Worm (Caenorhabditis elegans): ENCODE measurements around the gene glb-21.

Gene glb-21

DNA sequence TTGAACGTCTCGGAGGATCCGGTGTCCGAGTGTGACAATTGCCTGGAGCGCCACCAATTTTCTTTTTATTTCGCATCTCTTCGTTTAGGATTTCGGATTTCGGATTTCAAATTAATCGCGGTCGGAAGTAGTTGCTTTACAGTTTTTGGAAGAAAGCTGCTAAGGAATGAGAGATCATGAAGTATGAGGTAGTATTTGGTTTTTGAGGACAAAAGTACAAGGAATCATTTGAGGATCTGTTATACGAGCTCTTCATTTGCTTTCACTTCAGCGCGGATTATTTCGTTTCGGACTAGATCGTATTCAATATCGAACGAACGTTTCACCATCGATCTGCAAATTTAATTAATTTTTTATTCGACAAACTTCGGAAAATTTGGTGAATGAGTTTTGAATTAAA, 11.9 kb downstream of the glb-21 start, which contains the start of gene R102.11:
Gene R102.11, minus strand, starts transcription at position 101 of the 400 bp plus-strand sequence.
- TF ChIP-seq elt-2 (tag; optimal IDR thresholded peaks at IDR 0.05) (no peak), zag-1 (tag; optimal IDR thresholded peaks at IDR 0.05) (no peak), ceh-63 (GFP tag; optimal IDR thresholded peaks at IDR 0.05) (no peak), mep-1 (tag; optimal IDR thresholded peaks at IDR 0.05) (no peak), jun-1 (tag; optimal IDR thresholded peaks at IDR 0.05) (no peak)

DNA sequence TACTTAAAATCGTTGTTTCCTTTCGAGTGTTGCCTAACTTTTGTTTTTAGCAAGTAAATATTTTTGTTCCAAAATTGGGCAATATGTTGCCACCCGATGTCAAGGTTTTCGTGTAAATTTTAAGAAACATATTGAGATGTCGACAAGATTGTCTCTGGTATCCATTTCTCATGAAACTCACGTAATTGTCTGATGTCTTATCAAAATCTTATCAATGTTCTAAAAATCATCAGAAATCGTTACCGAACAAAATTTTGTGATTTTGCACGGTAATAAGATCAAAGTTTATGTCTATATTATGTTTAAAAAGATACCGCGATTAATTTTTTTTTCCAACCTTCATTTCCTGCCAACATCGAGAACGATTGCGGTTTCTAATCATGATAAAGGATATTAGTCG, 12.6 kb downstream of the glb-21 start:
- TF ChIP-seq sptf-1 (tag; optimal IDR thresholded peaks at IDR 0.05) (no peak), unc-62 (GFP tag; optimal IDR thresholded peaks at IDR 0.05) (no peak), unc-98 (GFP tag; IDR thresholded peaks at IDR 0.05) (no peak), fkh-8 (tag; optimal IDR thresholded peaks at IDR 0.05) (no peak), ceh-82 (tag; optimal IDR thresholded peaks at IDR 0.05) (no peak), mep-1 (tag; optimal IDR thresholded peaks at IDR 0.05) (no peak), pax-3 (tag; optimal IDR thresholded peaks at IDR 0.05) (no peak), ceh-88 (GFP tag; IDR thresholded peaks at IDR 0.05) (no peak), aha-1 (tag; optimal IDR thresholded peaks at IDR 0.05) (no peak), hlh-4 (tag; optimal IDR thresholded peaks at IDR 0.05) (no peak), efl-3 (GFP tag; optimal IDR thresholded peaks at IDR 0.05) (no peak), nhr-85 (tag) (no peak), skn-1 (tag; optimal IDR thresholded peaks at IDR 0.05) (no peak), unc-86 (tag; optimal IDR thresholded peaks at IDR 0.05) (no peak)

DNA sequence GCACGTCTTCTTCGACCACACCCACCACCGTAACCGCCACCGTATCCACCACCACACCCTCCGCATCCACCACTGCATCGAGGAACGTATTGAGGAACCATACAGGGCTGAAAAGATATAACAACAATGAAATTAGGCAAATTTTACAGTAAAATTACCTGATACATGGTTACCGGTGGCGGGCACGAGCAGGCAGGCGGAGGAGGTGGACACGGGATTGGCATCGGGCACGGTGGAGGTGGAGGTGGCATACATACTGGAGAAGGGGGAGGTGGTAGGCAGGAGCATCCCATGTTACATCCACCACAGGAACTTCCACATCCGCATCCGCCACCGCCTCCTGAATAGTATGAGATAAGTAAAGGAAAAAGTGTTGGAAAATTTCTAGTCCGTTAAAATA, 13.1 kb downstream of the glb-21 start:
- TF ChIP-seq C04F5.9 (tag; optimal IDR thresholded peaks at IDR 0.05) (no peak), ceh-90 (tag; optimal IDR thresholded peaks at IDR 0.05) (no peak), nhr-85 (tag) (no peak), dpl-1 (GFP tag; optimal IDR thresholded peaks at IDR 0.05) (no peak), nhr-90 (tag; optimal IDR thresholded peaks at IDR 0.05; ENCODE audit: poor library complexity) (no peak), C34B4.2 (tag; optimal IDR thresholded peaks at IDR 0.05) (no peak), mef-2 (tag; optimal IDR thresholded peaks at IDR 0.05) (no peak), pqm-1 (tag; optimal IDR thresholded peaks at IDR 0.05) (no peak), ceh-63 (GFP tag; optimal IDR thresholded peaks at IDR 0.05) (no peak), nhr-28 (tag; optimal IDR thresholded peaks at IDR 0.05) (no peak), egl-27 (tag; optimal IDR thresholded peaks at IDR 0.05) (no peak)

DNA sequence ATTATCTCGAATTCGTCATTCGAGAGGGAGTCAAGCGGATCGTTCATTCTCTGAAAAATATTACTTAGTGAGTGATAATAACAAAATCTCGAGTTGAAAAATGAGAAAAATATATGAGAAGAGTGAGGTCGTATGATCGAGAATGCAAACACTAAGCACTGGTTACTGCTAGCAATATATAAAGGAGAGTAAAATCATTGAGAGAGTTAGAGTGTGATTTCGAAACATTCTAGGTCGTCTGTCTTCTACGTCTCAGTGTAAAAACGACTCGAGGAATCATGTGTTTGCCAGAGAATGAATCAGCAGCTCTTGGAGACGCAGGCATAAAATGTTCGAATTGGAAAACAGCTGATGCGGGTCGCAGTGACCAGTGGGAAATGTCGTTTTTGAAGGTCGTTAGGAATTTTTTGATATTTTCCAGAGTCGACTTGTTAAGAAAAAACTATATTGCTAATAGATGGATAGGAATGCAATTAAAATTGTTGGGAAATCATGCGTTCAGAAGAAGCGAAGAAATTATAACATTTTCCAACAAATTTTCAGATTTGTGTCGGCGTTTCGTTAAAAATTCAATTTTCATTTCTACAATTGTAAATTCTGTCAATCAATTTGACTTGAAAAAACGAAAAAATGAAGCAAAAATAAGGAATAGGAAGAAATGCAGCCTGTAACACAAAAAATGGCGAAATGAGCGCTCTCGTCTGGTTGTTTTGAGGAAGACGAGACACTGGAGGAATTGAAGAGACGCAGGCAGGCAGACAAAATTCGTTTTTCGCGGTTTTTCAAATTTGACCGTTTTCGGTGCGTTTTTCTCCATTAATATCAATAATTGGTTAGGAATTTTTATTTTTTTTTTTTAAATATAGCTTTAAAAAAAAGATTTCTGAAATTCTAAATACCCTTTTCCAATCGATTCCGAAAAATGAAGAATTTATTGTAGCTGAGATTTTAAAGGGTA, 14.3 kb downstream of the glb-21 start, which contains the start of gene allo-1:
Gene allo-1, minus strand, starts transcription at position 51 of the 958 bp plus-strand sequence.
- TF ChIP-seq lin-35 (GFP tag; optimal IDR thresholded peaks at IDR 0.05) (peak; percentile 79 to 90), tlp-1 (tag; optimal IDR thresholded peaks at IDR 0.05) (no peak), fkh-8 (tag; optimal IDR thresholded peaks at IDR 0.05) (peak; percentile 68), sptf-1 (tag; optimal IDR thresholded peaks at IDR 0.05) (no peak), lsy-2 (tag; optimal IDR thresholded peaks at IDR 0.05) (peak; percentile 66 to 86), sup-37 (GFP tag; optimal IDR thresholded peaks at IDR 0.05) (no peak), nhr-20 (tag; optimal IDR thresholded peaks at IDR 0.05) (peak; percentile 86), nhr-90 (tag; optimal IDR thresholded peaks at IDR 0.05; ENCODE audit: poor library complexity) (peak; percentile 30), ceh-82 (tag; optimal IDR thresholded peaks at IDR 0.05) (peak in 1 of 3 experiments; percentile 77), ztf-4 (tag; optimal IDR thresholded peaks at IDR 0.05) (no peak), rnt-1 (tag; optimal IDR thresholded peaks at IDR 0.05) (peak; percentile 80), mef-2 (tag; optimal IDR thresholded peaks at IDR 0.05) (no peak), nhr-76 (tag; optimal IDR thresholded peaks at IDR 0.05) (no peak), pqm-1 (tag; optimal IDR thresholded peaks at IDR 0.05) (no peak), lin-39 (tag; optimal IDR thresholded peaks at IDR 0.05) (no peak), nhr-19 (GFP tag; conservative IDR thresholded peaks at IDR 0.05) (peak; percentile 70), pax-3 (tag; optimal IDR thresholded peaks at IDR 0.05) (peak; percentile 29), nhr-237 (tag; optimal IDR thresholded peaks at IDR 0.05) (no peak), C16A3.4 (tag; optimal IDR thresholded peaks at IDR 0.05) (peak; percentile 72), ceh-8 (GFP tag; optimal IDR thresholded peaks at IDR 0.05) (no peak), skn-1 (tag; optimal IDR thresholded peaks at IDR 0.05) (peak; percentile 71), fos-1 (tag; optimal IDR thresholded peaks at IDR 0.05) (peak; percentile 84), F16B12.6 (tag; optimal IDR thresholded peaks at IDR 0.05) (no peak), tbx-2 (tag; optimal IDR thresholded peaks at IDR 0.05) (peak; percentile 33), vab-15 (tag; optimal IDR thresholded peaks at IDR 0.05) (no peak), hlh-17 (GFP tag; optimal IDR thresholded peaks at IDR 0.05; ENCODE audit: borderline replicate concordance) (no peak)

Measured in whole organism, L1 larva.